Fruit fly (Drosophila melanogaster) whole organism, embryonic: ENCODE data around the gene Sdic2.

Source experiments
- Abd-B ChIP-seq: fragments of 200-800 bp; sonication (Bioruptor generic); optimal IDR thresholded peaks from 2 replicates; lab custom pipeline; 2018; ENCODE audit warnings: missing biosample characterization, mild to moderate bottlenecking, missing genetic modification characterization, moderate library complexity
- Adf1 ChIP-seq: fragments of 200-800 bp; sonication (Bioruptor generic); IDR thresholded peaks from 2 replicates; pipeline ENCODE4 v1.3.6; 2022; ENCODE audit warnings: missing biosample characterization, missing genetic modification characterization
- CG10366 ChIP-seq: fragments of 200-800 bp; sonication (Bioruptor generic); IDR thresholded peaks from 2 replicates; pipeline ENCODE4 v1.3.6; 2022; ENCODE audit warnings: missing biosample characterization, missing genetic modification characterization
- CG10431 ChIP-seq: fragments of 200-800 bp; sonication (Bioruptor generic); optimal IDR thresholded peaks from 3 replicates; lab custom pipeline; 2018; ENCODE audit warnings: missing biosample characterization, mild to moderate bottlenecking, missing genetic modification characterization
- CG10543 ChIP-seq: fragments of 200-800 bp; sonication (Bioruptor generic); optimal IDR thresholded peaks from 3 replicates; lab custom pipeline; 2017; ENCODE audit warnings: missing biosample characterization, mild to moderate bottlenecking, missing genetic modification characterization, moderate library complexity
- CG1647 ChIP-seq: fragments of 200-800 bp; sonication (Bioruptor generic); optimal IDR thresholded peaks from 3 replicates; lab custom pipeline; 2016; ENCODE audit warnings: missing biosample characterization, missing genetic modification characterization
- CG18011 ChIP-seq: fragments of 200-800 bp; sonication (Bioruptor generic); optimal IDR thresholded peaks from 2 replicates; lab custom pipeline; 2017; ENCODE audit warnings: missing biosample characterization, missing genetic modification characterization, mild to moderate bottlenecking, moderate library complexity, missing genotype
- CG18764 ChIP-seq: fragments of 200-800 bp; sonication (Bioruptor generic); optimal IDR thresholded peaks from 3 replicates; lab custom pipeline; 2016; ENCODE audit warnings: missing biosample characterization, missing genetic modification characterization
- CG2202 ChIP-seq: fragments of 200-800 bp; sonication (Bioruptor generic); optimal IDR thresholded peaks from 2 replicates; lab custom pipeline; 2018; ENCODE audit warnings: missing biosample characterization, mild to moderate bottlenecking, missing genetic modification characterization
- CG2889 ChIP-seq: fragments of 200-800 bp; sonication (Bioruptor generic); IDR thresholded peaks from 3 replicates; pipeline ENCODE4 v1.3.6; 2022; ENCODE audit warnings: missing biosample characterization, missing genetic modification characterization
- CG3163 ChIP-seq: fragments of 200-800 bp; sonication (Bioruptor generic); optimal IDR thresholded peaks from 3 replicates; lab custom pipeline; 2016; ENCODE audit warnings: missing biosample characterization, missing genetic modification characterization
- CG4282 ChIP-seq: fragments of 200-800 bp; sonication (Bioruptor generic); optimal IDR thresholded peaks from 2 replicates; lab custom pipeline; 2016; ENCODE audit warnings: missing biosample characterization, missing genetic modification characterization
- CG43689 ChIP-seq: fragments of 200-800 bp; sonication (Bioruptor generic); IDR thresholded peaks from 2 replicates; pipeline ENCODE4 v1.3.6; 2022; ENCODE audit warnings: missing biosample characterization, missing genetic modification characterization
- CG4424 ChIP-seq: fragments of 200-800 bp; sonication (Bioruptor generic); optimal IDR thresholded peaks from 3 replicates; lab custom pipeline; 2016; ENCODE audit warnings: missing biosample characterization, missing genetic modification characterization
- CG5953 ChIP-seq: fragments of 200-800 bp; sonication (Bioruptor generic); IDR thresholded peaks from 2 replicates; pipeline ENCODE4 v1.3.6; 2022; ENCODE audit warnings: missing biosample characterization, missing genetic modification characterization
- CG8478 ChIP-seq: fragments of >200 bp; optimal IDR thresholded peaks from 2 replicates; lab custom pipeline; 2018
- CG9437 ChIP-seq: fragments of 200-800 bp; sonication (Bioruptor generic); optimal IDR thresholded peaks from 2 replicates; lab custom pipeline; 2018; ENCODE audit warnings: missing biosample characterization, mild to moderate bottlenecking, missing genetic modification characterization
- CG9797 ChIP-seq: fragments of 200-800 bp; sonication (Bioruptor generic); optimal IDR thresholded peaks from 3 replicates; lab custom pipeline; 2018; ENCODE audit warnings: missing biosample characterization, mild to moderate bottlenecking, missing genetic modification characterization
- CHES-1-like ChIP-seq: fragments of 200-800 bp; sonication (Bioruptor generic); optimal IDR thresholded peaks from 2 replicates; lab custom pipeline; 2016; ENCODE audit warnings: missing biosample characterization, missing genetic modification characterization
- D19B ChIP-seq: fragments of 200-800 bp; sonication (Bioruptor generic); optimal IDR thresholded peaks from 2 replicates; lab custom pipeline; 2017; ENCODE audit warnings: missing biosample characterization, mild to moderate bottlenecking, missing genetic modification characterization
- HLH4C ChIP-seq: fragments of 200-800 bp; sonication (Bioruptor generic); IDR thresholded peaks from 3 replicates; pipeline ENCODE4 v1.3.6; 2022; ENCODE audit warnings: missing biosample characterization, missing genetic modification characterization; ENCODE audit not compliant: partially characterized antibody
- HLH54F ChIP-seq: fragments of 200-800 bp; sonication (Bioruptor generic); optimal IDR thresholded peaks from 3 replicates; lab custom pipeline; 2016; ENCODE audit warnings: missing biosample characterization, missing genetic modification characterization
- Hey ChIP-seq: fragments of 200-800 bp; sonication (Bioruptor generic); optimal IDR thresholded peaks from 3 replicates; lab custom pipeline; 2018; ENCODE audit warnings: missing biosample characterization, mild to moderate bottlenecking, missing genetic modification characterization
- HmgD ChIP-seq: fragments of 200-800 bp; sonication (Bioruptor generic); optimal IDR thresholded peaks from 3 replicates; lab custom pipeline; 2016; ENCODE audit warnings: missing biosample characterization, missing genetic modification characterization
- MBD-R2 ChIP-seq: fragments of 200-800 bp; sonication (Bioruptor generic); IDR thresholded peaks from 2 replicates; pipeline ENCODE4 v1.3.6; 2022; ENCODE audit warnings: missing biosample characterization, missing genetic modification characterization
- MESR4 ChIP-seq: fragments of 200-800 bp; sonication (Bioruptor generic); optimal IDR thresholded peaks from 2 replicates; lab custom pipeline; 2018; ENCODE audit warnings: missing biosample characterization, mild to moderate bottlenecking, missing genetic modification characterization, moderate library complexity
- Rx ChIP-seq: fragments of 200-800 bp; sonication (Bioruptor generic); IDR thresholded peaks from 2 replicates; pipeline ENCODE4 v1.3.6; 2022; ENCODE audit warnings: missing biosample characterization, missing genetic modification characterization
- Usf ChIP-seq: fragments of 200-800 bp; sonication (Bioruptor generic); optimal IDR thresholded peaks from 2 replicates; lab custom pipeline; 2017; ENCODE audit warnings: missing genotype, missing biosample characterization, missing genetic modification characterization
- al ChIP-seq: fragments of 200-800 bp; sonication (Bioruptor generic); IDR thresholded peaks from 2 replicates; pipeline ENCODE4 v1.3.6; 2022; ENCODE audit warnings: missing biosample characterization, missing genetic modification characterization
- ara ChIP-seq: fragments of 200-800 bp; sonication (Bioruptor generic); IDR thresholded peaks from 2 replicates; pipeline ENCODE4 v1.3.6; 2022; ENCODE audit warnings: missing biosample characterization, missing genetic modification characterization
- ato ChIP-seq: fragments of 200-800 bp; sonication (Bioruptor generic); IDR thresholded peaks from 2 replicates; pipeline ENCODE4 v1.3.6; 2022; ENCODE audit warnings: missing biosample characterization, missing genetic modification characterization; ENCODE audit not compliant: partially characterized antibody
- bsh ChIP-seq, 2 experiments: fragments of 200-800 bp; sonication (Bioruptor generic); optimal IDR thresholded peaks; 2 replicates each; lab custom pipeline; 2017 to 2018; ENCODE audit warnings: mild to moderate bottlenecking in 2 of 2, missing biosample characterization in 2 of 2, missing genetic modification characterization in 2 of 2, moderate library complexity in 1 of 2
- cas ChIP-seq: fragments of 200-800 bp; sonication (Bioruptor generic); IDR thresholded peaks from 2 replicates; pipeline ENCODE4 v1.3.6; 2022; ENCODE audit warnings: missing biosample characterization, missing genetic modification characterization
- disco-r ChIP-seq: fragments of 200-800 bp; sonication (Bioruptor generic); optimal IDR thresholded peaks from 2 replicates; lab custom pipeline; 2016; ENCODE audit warnings: missing biosample characterization, missing genetic modification characterization
- emc ChIP-seq: fragments of 200-800 bp; sonication (Bioruptor generic); optimal IDR thresholded peaks from 2 replicates; lab custom pipeline; 2016; ENCODE audit warnings: missing biosample characterization, missing genetic modification characterization
- fd102C ChIP-seq: fragments of 200-800 bp; sonication (Bioruptor generic); optimal IDR thresholded peaks from 2 replicates; lab custom pipeline; 2018; ENCODE audit warnings: missing biosample characterization, mild to moderate bottlenecking, missing genetic modification characterization, moderate library complexity
- inv ChIP-seq: fragments of 200-800 bp; sonication (Bioruptor generic); IDR thresholded peaks from 2 replicates; pipeline ENCODE4 v1.3.6; 2022; ENCODE audit warnings: missing biosample characterization, missing genetic modification characterization; ENCODE audit not compliant: partially characterized antibody
- luna ChIP-seq: fragments of 200-800 bp; sonication (Bioruptor generic); optimal IDR thresholded peaks from 2 replicates; lab custom pipeline; 2016; ENCODE audit warnings: missing biosample characterization, missing genetic modification characterization
- mam ChIP-seq: fragments of 200-800 bp; sonication (Bioruptor generic); optimal IDR thresholded peaks from 3 replicates; lab custom pipeline; 2016; ENCODE audit warnings: missing biosample characterization, missing genetic modification characterization
- nau ChIP-seq: fragments of 200-800 bp; sonication (Bioruptor generic); optimal IDR thresholded peaks from 3 replicates; lab custom pipeline; 2017; ENCODE audit warnings: missing biosample characterization, mild to moderate bottlenecking, missing genetic modification characterization, missing genetic modification reagents
- nmo ChIP-seq: fragments of 200-800 bp; sonication (Bioruptor generic); optimal IDR thresholded peaks from 2 replicates; lab custom pipeline; 2018; ENCODE audit warnings: missing biosample characterization, mild to moderate bottlenecking, missing genetic modification characterization, moderate library complexity
- org-1 ChIP-seq: fragments of 200-800 bp; sonication (Bioruptor generic); optimal IDR thresholded peaks from 2 replicates; lab custom pipeline; 2017; ENCODE audit warnings: missing biosample characterization, missing genetic modification characterization
- pho ChIP-seq: fragments of 200-800 bp; sonication (Bioruptor generic); optimal IDR thresholded peaks from 2 replicates; lab custom pipeline; 2016; ENCODE audit warnings: missing biosample characterization, missing genetic modification characterization
- sc ChIP-seq, 3 experiments: fragments of >200 bp in 2 of 3; fragments of 200-800 bp in 1 of 3; sonication (Bioruptor generic) in 1 of 3; optimal IDR thresholded peaks; 2 replicates in 2 of 3; 3 replicates in 1 of 3; lab custom pipeline; 2017; ENCODE audit warnings: mild to moderate bottlenecking in 1 of 3, missing biosample characterization in 1 of 3, missing genetic modification characterization in 1 of 3, missing genetic modification reagents in 1 of 3
- sd ChIP-seq: fragments of 200-800 bp; sonication (Bioruptor generic); optimal IDR thresholded peaks from 3 replicates; lab custom pipeline; 2018; ENCODE audit warnings: missing biosample characterization, mild to moderate bottlenecking, missing genetic modification characterization, moderate library complexity
- slp2 ChIP-seq: fragments of 200-800 bp; sonication (Bioruptor generic); optimal IDR thresholded peaks from 2 replicates; lab custom pipeline; 2016; ENCODE audit warnings: missing biosample characterization, missing genetic modification characterization
- ssp ChIP-seq: fragments of 200-800 bp; sonication (Bioruptor generic); IDR thresholded peaks from 2 replicates; pipeline ENCODE4 v1.3.6; 2022; ENCODE audit warnings: missing biosample characterization, missing genetic modification characterization
- tio ChIP-seq: fragments of 200-800 bp; sonication (Bioruptor generic); optimal IDR thresholded peaks from 2 replicates; lab custom pipeline; 2017; ENCODE audit warnings: missing biosample characterization, missing genetic modification characterization, inconsistent platforms
- z ChIP-seq: fragments of 200-800 bp; sonication (Bioruptor generic); IDR thresholded peaks from 3 replicates; pipeline ENCODE4 v1.3.6; 2022; ENCODE audit warnings: missing biosample characterization, missing genetic modification characterization
- zen2 ChIP-seq: fragments of 200-800 bp; sonication (Bioruptor generic); IDR thresholded peaks from 3 replicates; pipeline ENCODE4 v1.3.6; 2022; ENCODE audit warnings: missing biosample characterization, missing genetic modification characterization; ENCODE audit not compliant: partially characterized antibody

The Sdic2 gene

dm6 chrX:20173464-20173995 is 12.8 kb downstream of the Sdic2 start, which contains the start of gene AnxB10 (continued):
- TF ChIP-seq fd102C (GFP tag; lab: Kevin White, UChicago) (no peak), mam (GFP tag; lab: Kevin White, UChicago) (peak; percentile 56), CG5953 (GFP tag; lab: Robert Waterston, UW) (no peak), Usf (peak; percentile 2), nmo (peak; percentile 67), emc (GFP tag; lab: Kevin White, UChicago) (no peak), slp2 (GFP tag; lab: Kevin White, UChicago) (peak; percentile 58), CG18764 (GFP tag; lab: Kevin White, UChicago) (peak; percentile 31), z (GFP tag; lab: Robert Waterston, UW) (no peak), CG10431 (GFP tag; lab: Kevin White, UChicago) (no peak), CG10543 (no peak), D19B (GFP tag; lab: Kevin White, UChicago) (peak; percentile 22), bsh (GFP tag; optimal IDR thresholded peaks at IDR 0.05; lab: Kevin White, UChicago) (peak; percentile 53 to 83), CG9797 (GFP tag; lab: Kevin White, UChicago) (no peak), CG2889 (GFP tag; lab: Robert Waterston, UW) (no peak), CG8478 (lab: Kevin White, UChicago) (no peak), cas (GFP tag; lab: Robert Waterston, UW) (no peak), Adf1 (GFP tag; lab: Robert Waterston, UW) (no peak), pho (GFP tag; lab: Kevin White, UChicago) (no peak), tio (GFP tag; lab: Kevin White, UChicago) (no peak), CG3163 (GFP tag; lab: Kevin White, UChicago) (peak; percentile 3), MBD-R2 (GFP tag; lab: Robert Waterston, UW) (peak; percentile 21; the same call in 1 of the 2 replicates), ara (GFP tag; lab: Robert Waterston, UW) (0 out of 2 replicates have a peak, but pooled peaks have one; percentile 22), zen2 (GFP tag; lab: Robert Waterston, UW) (no peak), CG10366 (GFP tag; lab: Robert Waterston, UW) (peak; percentile 12; the same call in 1 of the 2 replicates), CG2202 (tag; lab: Kevin White, UChicago) (no peak), MESR4 (GFP tag; lab: Kevin White, UChicago) (no peak), Hey (no peak), Rx (GFP tag; lab: Robert Waterston, UW) (no peak), sd (tag; lab: Kevin White, UChicago) (no peak), HLH54F (GFP tag; lab: Kevin White, UChicago) (peak; percentile 36), nau (GFP tag; lab: Kevin White, UChicago) (no peak), HLH4C (GFP tag; lab: Robert Waterston, UW) (no peak), org-1 (peak; percentile 17), CG18011 (GFP tag; lab: Kevin White, UChicago) (no peak), al (no peak), disco-r (GFP tag; lab: Kevin White, UChicago) (no peak), Abd-B (GFP tag; lab: Kevin White, UChicago) (peak; percentile 41), CG4282 (GFP tag; lab: Kevin White, UChicago) (no peak), luna (no peak), ssp (GFP tag; lab: Robert Waterston, UW) (peak; percentile 53), CG4424 (GFP tag; lab: Kevin White, UChicago) (peak; percentile 64), ato (no peak), CHES-1-like (peak; percentile 14), CG1647 (GFP tag; lab: Kevin White, UChicago) (peak; percentile 11), CG9437 (GFP tag; lab: Kevin White, UChicago) (peak; percentile 49), HmgD (no peak), sc (optimal IDR thresholded peaks at IDR 0.05; lab: Kevin White, UChicago) (no peak), sc (GFP tag; optimal IDR thresholded peaks at IDR 0.05; lab: Kevin White, UChicago) (peak; percentile 20), inv (no peak), CG43689 (GFP tag; lab: Robert Waterston, UW) (0 out of 2 replicates have a peak, but pooled peaks have one; percentile 24)
